Worm (Caenorhabditis elegans) whole organism, L3 larva: ENCODE measurements around the gene str-265.
"Not testable (repeated sequence)": the region's sequence is repeated elsewhere in the genome, so short reads cannot be mapped to it uniquely, and the experiment has no call there.

Experiments used
- R02D3.7 ChIP-seq: fragments of 150-350 bp; optimal IDR thresholded peaks from 2 replicates; lab custom pipeline; 2014; ENCODE audit warnings: missing biosample characterization, missing genetic modification characterization
- ZK546.5 ChIP-seq: sonication (generic microtip); optimal IDR thresholded peaks from 2 replicates; lab custom pipeline; 2017; ENCODE audit warnings: missing biosample characterization, missing genetic modification characterization
- elt-2 ChIP-seq: sonication (generic microtip); optimal IDR thresholded peaks from 2 replicates; lab custom pipeline; 2016; ENCODE audit warnings: missing genetic modification reagents, mild to moderate bottlenecking, missing genetic modification characterization, missing compliant biosample characterization
- lin-15B ChIP-seq: fragments of 150-350 bp; optimal IDR thresholded peaks from 2 replicates; lab custom pipeline; 2014; ENCODE audit warnings: missing biosample characterization, missing genetic modification characterization
- lin-39 ChIP-seq: fragments of 150-350 bp; optimal IDR thresholded peaks from 2 replicates; lab custom pipeline; 2018; ENCODE audit warnings: missing biosample characterization, missing genetic modification reagents, missing genetic modification characterization
- nhr-11 ChIP-seq: fragments of 150-350 bp; optimal IDR thresholded peaks from 2 replicates; lab custom pipeline; 2014; ENCODE audit warnings: missing biosample characterization, missing genetic modification characterization
- pha-4 ChIP-seq: fragments of 150-350 bp; optimal IDR thresholded peaks from 2 replicates; lab custom pipeline; 2014; ENCODE audit warnings: missing biosample characterization, missing genetic modification reagents, missing genetic modification characterization
- pqm-1 ChIP-seq: fragments of 150-350 bp; optimal IDR thresholded peaks from 2 replicates; lab custom pipeline; 2017; ENCODE audit warnings: missing biosample characterization, missing genetic modification characterization, inconsistent platforms
- skn-1 ChIP-seq: fragments of 150-350 bp; optimal IDR thresholded peaks from 2 replicates; lab custom pipeline; 2014; ENCODE audit warnings: missing biosample characterization, missing genetic modification characterization
- snpc-4 ChIP-seq: fragments of 150-350 bp; optimal IDR thresholded peaks from 2 replicates; lab custom pipeline; 2014; ENCODE audit warnings: missing biosample characterization, missing genetic modification characterization
- tbx-2 ChIP-seq: sonication (generic microtip); optimal IDR thresholded peaks from 2 replicates; lab custom pipeline; 2016; ENCODE audit warnings: mild to moderate bottlenecking, missing genetic modification characterization, missing compliant biosample characterization
- unc-39 ChIP-seq: sonication (generic microtip); optimal IDR thresholded peaks from 4 replicates; lab custom pipeline; 2017; ENCODE audit warnings: missing biosample characterization, missing genetic modification characterization
- unc-62 ChIP-seq: fragments of 150-350 bp; sonication (generic microtip); optimal IDR thresholded peaks from 4 replicates; lab custom pipeline; 2014; ENCODE audit warnings: missing biosample characterization, missing genetic modification reagents, missing genetic modification characterization

- TF ChIP-seq pqm-1 (tag; lab: Kevin White, UChicago); unc-39 (tag; lab: Kevin White, UChicago); elt-2; pha-4 (tag; lab: Kevin White, UChicago); R02D3.7 (tag; lab: Kevin White, UChicago); unc-62 (GFP tag; lab: Kevin White, UChicago); nhr-11 (tag; lab: Kevin White, UChicago); lin-15B; snpc-4 (tag; lab: Kevin White, UChicago); ZK546.5; skn-1; lin-39 (tag; lab: Kevin White, UChicago); tbx-2 (tag; lab: Kevin White, UChicago): not testable (repeated sequence)
Observed at ce11 chrV:2428024-2428423, 20.9 kb upstream of the str-265 start, which contains the start of gene str-119.
